Worm (Caenorhabditis elegans) whole organism, young adult: Measurements from ENCODE around the gene cld-9.

Experiments used
- F33H1.4 ChIP-seq: fragments of 200-800 bp; sonication (Bioruptor generic); IDR thresholded peaks from 2 replicates; pipeline ENCODE4 v1.3.6; 2022; ENCODE audit warnings: missing genetic modification reagents, missing genetic modification characterization, missing compliant biosample characterization
- efl-1 ChIP-seq: fragments of 150-350 bp; optimal IDR thresholded peaks from 2 replicates; lab custom pipeline; 2014; ENCODE audit warnings: missing biosample characterization, missing genetic modification reagents, missing genetic modification characterization
- ets-4 ChIP-seq: fragments of 200-800 bp; sonication (Bioruptor generic); optimal IDR thresholded peaks from 2 replicates; lab custom pipeline; 2018; ENCODE audit warnings: mild to moderate bottlenecking, missing genetic modification characterization, missing compliant biosample characterization
- tbx-9 ChIP-seq: sonication (generic microtip); optimal IDR thresholded peaks from 2 replicates; lab custom pipeline; 2016; ENCODE audit warnings: borderline replicate concordance, missing genetic modification characterization, inconsistent platforms, missing compliant biosample characterization

DNA sequence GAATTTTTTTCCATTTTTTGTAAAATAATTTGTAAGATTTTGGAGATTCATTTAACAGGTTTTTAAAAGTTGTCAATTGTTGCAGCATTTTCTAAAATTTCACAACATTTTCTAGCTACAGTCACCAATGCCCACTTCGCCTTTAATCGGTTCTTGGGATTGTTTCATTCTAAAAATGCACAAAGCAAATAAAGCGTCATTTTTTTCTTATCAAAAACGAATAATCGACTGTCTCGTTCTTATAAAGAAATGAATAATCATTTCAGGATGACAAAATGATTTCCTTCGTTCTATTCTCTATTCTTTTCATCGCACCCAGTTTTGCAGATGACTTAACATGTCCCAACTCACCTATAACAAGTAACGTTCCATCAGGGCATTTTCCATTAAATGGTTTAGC is 23.8 kb upstream of the cld-9 start, which contains the start of gene F53C11.1:
- TF ChIP-seq F33H1.4 (GFP tag; lab: Robert Waterston, UW) = no peak
- TF ChIP-seq efl-1 (GFP tag; lab: Kevin White, UChicago) = no peak
- TF ChIP-seq tbx-9 = no peak
- TF ChIP-seq ets-4 (GFP tag; lab: Kevin White, UChicago) = no peak
